Worm (Caenorhabditis elegans) whole organism, L4 larva: ENCODE measurements around the gene K05F1.6.

ENCODE experiments used
- F26F4.8 ChIP-seq: fragments of 200-800 bp; sonication (Bioruptor generic); conservative IDR thresholded peaks from 2 replicates; pipeline ENCODE4 v1.3.6; 2022; ENCODE audit warnings: missing genetic modification characterization, missing compliant biosample characterization
- F37D6.2 ChIP-seq: sonication (generic microtip); optimal IDR thresholded peaks from 2 replicates; lab custom pipeline; 2016; ENCODE audit warnings: mild to moderate bottlenecking, missing genetic modification characterization, missing compliant biosample characterization
- Y105C5A.15 ChIP-seq: fragments of 200-800 bp; sonication (Bioruptor generic); IDR thresholded peaks from 2 replicates; pipeline ENCODE4 v1.3.6; 2022; ENCODE audit warnings: missing genetic modification characterization, missing compliant biosample characterization
- Y5F2A.4 ChIP-seq: fragments of 200-800 bp; sonication (Bioruptor generic); optimal IDR thresholded peaks from 2 replicates; lab custom pipeline; 2018; ENCODE audit warnings: mild to moderate bottlenecking, missing genetic modification characterization, missing compliant biosample characterization
- Y75B8A.6 ChIP-seq: fragments of 200-800 bp; sonication (Bioruptor generic); IDR thresholded peaks from 2 replicates; pipeline ENCODE4 v1.3.6; 2022; ENCODE audit warnings: missing genetic modification reagents, missing genetic modification characterization, missing compliant biosample characterization
- ZK337.2 ChIP-seq: fragments of 200-800 bp; sonication (Bioruptor generic); IDR thresholded peaks from 2 replicates; pipeline ENCODE4 v1.3.6; 2022; ENCODE audit warnings: missing genetic modification reagents, missing genetic modification characterization, missing compliant biosample characterization
- aha-1 ChIP-seq: fragments of 150-350 bp; peaks from one replicate; lab custom pipeline; 2014; ENCODE audit warnings: missing biosample characterization, missing genetic modification characterization
- ama-1 ChIP-seq: fragments of 150-350 bp; optimal IDR thresholded peaks from 2 replicates; lab custom pipeline; 2014; ENCODE audit warnings: inconsistent platforms, mixed read lengths
- ceh-44 ChIP-seq: fragments of 200-800 bp; sonication (Bioruptor generic); IDR thresholded peaks from 2 replicates; pipeline ENCODE4 v1.3.6; 2022; ENCODE audit warnings: missing genetic modification reagents, missing genetic modification characterization, missing compliant biosample characterization
- ceh-62 ChIP-seq: sonication (generic microtip); optimal IDR thresholded peaks from 2 replicates; lab custom pipeline; 2017; ENCODE audit warnings: missing biosample characterization, missing genetic modification characterization
- cey-2 ChIP-seq: sonication (generic microtip); optimal IDR thresholded peaks from 3 replicates; lab custom pipeline; 2017; ENCODE audit warnings: missing genetic modification characterization, mild to moderate bottlenecking, missing compliant biosample characterization, antibody characterized with exemption, borderline replicate concordance; ENCODE audit not compliant: insufficient read depth
- daf-16 ChIP-seq, 3 experiments: sonication (generic microtip); optimal IDR thresholded peaks; 2 replicates each; lab custom pipeline; 2016 to 2017; ENCODE audit warnings: missing genetic modification characterization in 3 of 3, missing genetic modification reagents in 3 of 3, mild to moderate bottlenecking in 2 of 3, missing compliant biosample characterization in 2 of 3, missing biosample characterization in 1 of 3, moderate library complexity in 1 of 3
- daf-19 ChIP-seq: fragments of 200-800 bp; sonication (Bioruptor generic); conservative IDR thresholded peaks from 2 replicates; pipeline ENCODE4 v1.3.6; 2022; ENCODE audit warnings: missing genetic modification characterization, missing compliant biosample characterization
- dpl-1 ChIP-seq: fragments of 150-350 bp; optimal IDR thresholded peaks from 2 replicates; lab custom pipeline; 2014; ENCODE audit warnings: missing biosample characterization, missing genetic modification reagents, missing genetic modification characterization
- duxl-1 ChIP-seq: sonication (generic microtip); optimal IDR thresholded peaks from 2 replicates; lab custom pipeline; 2016; ENCODE audit warnings: mild to moderate bottlenecking, missing genetic modification characterization, moderate library complexity, missing compliant biosample characterization; ENCODE audit not compliant: poor library complexity
- egl-27 ChIP-seq: sonication (generic microtip); optimal IDR thresholded peaks from 3 replicates; lab custom pipeline; 2017; ENCODE audit warnings: missing biosample characterization, missing genetic modification reagents, missing genetic modification characterization
- egl-43 ChIP-seq: fragments of 200-800 bp; sonication (Bioruptor generic); IDR thresholded peaks from 2 replicates; pipeline ENCODE4 v1.3.6; 2022; ENCODE audit warnings: missing genetic modification reagents, missing genetic modification characterization, missing compliant biosample characterization
- fos-1 ChIP-seq: fragments of 150-350 bp; optimal IDR thresholded peaks from 2 replicates; lab custom pipeline; 2014; ENCODE audit warnings: missing biosample characterization, missing genetic modification characterization
- hif-1 ChIP-seq, 2 experiments: sonication (generic microtip); optimal IDR thresholded peaks; 2 replicates each; lab custom pipeline; 2016 to 2017; ENCODE audit warnings: missing compliant biosample characterization in 2 of 2, missing genetic modification characterization in 2 of 2, missing genetic modification reagents in 2 of 2, missing genotype in 2 of 2, mild to moderate bottlenecking in 1 of 2
- hlh-11 ChIP-seq: fragments of 200-800 bp; sonication (Bioruptor generic); optimal IDR thresholded peaks from 2 replicates; lab custom pipeline; 2018; ENCODE audit warnings: mild to moderate bottlenecking, missing genetic modification characterization, missing compliant biosample characterization
- hmg-1.1 ChIP-seq: fragments of 200-800 bp; sonication (Bioruptor generic); IDR thresholded peaks from 2 replicates; pipeline ENCODE4 v1.3.6; 2022; ENCODE audit warnings: missing genetic modification reagents, missing genetic modification characterization, missing compliant biosample characterization
- lin-1 ChIP-seq: fragments of 200-800 bp; sonication (Bioruptor generic); IDR thresholded peaks from 2 replicates; pipeline ENCODE4 v1.3.6; 2022; ENCODE audit warnings: missing genetic modification reagents, missing genetic modification characterization, missing compliant biosample characterization
- lin-13 ChIP-seq: fragments of 150-350 bp; optimal IDR thresholded peaks from 2 replicates; lab custom pipeline; 2014; ENCODE audit warnings: missing biosample characterization, missing genetic modification reagents, missing genetic modification characterization
- lin-15B ChIP-seq: fragments of 150-350 bp; sonication (generic microtip); optimal IDR thresholded peaks from 3 replicates; lab custom pipeline; 2014; ENCODE audit warnings: missing biosample characterization, missing genetic modification characterization
- lin-38 ChIP-seq: fragments of 200-800 bp; sonication (Bioruptor generic); IDR thresholded peaks from 2 replicates; pipeline ENCODE4 v1.3.6; 2022; ENCODE audit warnings: missing genetic modification reagents, missing genetic modification characterization, missing compliant biosample characterization
- lin-39 ChIP-seq: fragments of 150-350 bp; optimal IDR thresholded peaks from 2 replicates; lab custom pipeline; 2014; ENCODE audit warnings: missing biosample characterization, missing genetic modification reagents, missing genetic modification characterization
- lsy-2 ChIP-seq, 2 experiments: fragments of 150-350 bp in 1 of 2; sonication (generic microtip) in 1 of 2; optimal IDR thresholded peaks; 2 replicates each; lab custom pipeline; 2014 to 2017; ENCODE audit warnings: missing biosample characterization in 2 of 2, missing genetic modification characterization in 2 of 2
- mes-2 ChIP-seq: sonication (generic microtip); optimal IDR thresholded peaks from 2 replicates; lab custom pipeline; 2016; ENCODE audit warnings: missing genotype, mild to moderate bottlenecking, missing genetic modification characterization, missing compliant biosample characterization; ENCODE audit not compliant: poor library complexity, severe bottlenecking
- mxl-3 ChIP-seq: fragments of 200-800 bp; sonication (Bioruptor generic); optimal IDR thresholded peaks from 2 replicates; lab custom pipeline; 2018; ENCODE audit warnings: mild to moderate bottlenecking, missing genetic modification characterization, missing compliant biosample characterization
- nhr-25 ChIP-seq: sonication (generic microtip); optimal IDR thresholded peaks from 2 replicates; lab custom pipeline; 2017; ENCODE audit warnings: missing genetic modification characterization, mild to moderate bottlenecking, missing compliant biosample characterization, antibody characterized with exemption, moderate library complexity, borderline replicate concordance; ENCODE audit not compliant: insufficient read depth
- nhr-41 ChIP-seq: fragments of 200-800 bp; sonication (Bioruptor generic); IDR thresholded peaks from 2 replicates; pipeline ENCODE4 v1.3.6; 2022; ENCODE audit warnings: missing genetic modification reagents, missing genetic modification characterization, missing compliant biosample characterization
- nhr-42 ChIP-seq: fragments of 200-800 bp; sonication (Bioruptor generic); IDR thresholded peaks from 2 replicates; pipeline ENCODE4 v1.3.6; 2022; ENCODE audit warnings: missing genetic modification characterization, missing compliant biosample characterization
- nhr-76 ChIP-seq: fragments of 150-350 bp; optimal IDR thresholded peaks from 2 replicates; lab custom pipeline; 2014; ENCODE audit warnings: missing biosample characterization, missing genetic modification characterization
- pha-4 ChIP-seq, 2 experiments: fragments of 150-350 bp in 1 of 2; fragments of 200-800 bp in 1 of 2; sonication (Bioruptor generic) in 1 of 2; IDR thresholded peaks in 1 of 2; optimal IDR thresholded peaks in 1 of 2; 2 replicates each; pipeline versions ENCODE4 v1.3.6 to Lab custom; 2014 to 2022; ENCODE audit warnings: missing genetic modification characterization in 2 of 2, missing genetic modification reagents in 2 of 2, missing biosample characterization in 1 of 2, missing compliant biosample characterization in 1 of 2
- saeg-2 ChIP-seq: fragments of 200-800 bp; sonication (Bioruptor generic); IDR thresholded peaks from 2 replicates; pipeline ENCODE4 v1.3.6; 2022; ENCODE audit warnings: missing genetic modification reagents, missing genetic modification characterization, missing compliant biosample characterization
- skn-1 ChIP-seq: fragments of 150-350 bp; optimal IDR thresholded peaks from 2 replicates; lab custom pipeline; 2014; ENCODE audit warnings: missing biosample characterization, missing genetic modification characterization
- snpc-1.2 ChIP-seq: fragments of 200-800 bp; sonication (Bioruptor generic); IDR thresholded peaks from 2 replicates; pipeline ENCODE4 v1.3.6; 2022; ENCODE audit warnings: missing genetic modification reagents, missing genetic modification characterization, missing compliant biosample characterization
- snpc-4 ChIP-seq: fragments of 150-350 bp; optimal IDR thresholded peaks from 2 replicates; lab custom pipeline; 2014; ENCODE audit warnings: missing biosample characterization, missing genetic modification characterization
- spr-3 ChIP-seq: fragments of 200-800 bp; sonication (Bioruptor generic); optimal IDR thresholded peaks from 2 replicates; lab custom pipeline; 2018; ENCODE audit warnings: mild to moderate bottlenecking, missing genetic modification characterization, missing compliant biosample characterization
- tra-1 ChIP-seq: fragments of 200-800 bp; sonication (Bioruptor generic); IDR thresholded peaks from 2 replicates; pipeline ENCODE4 v1.3.6; 2022; ENCODE audit warnings: missing genetic modification reagents, missing genetic modification characterization, missing compliant biosample characterization
- unc-39 ChIP-seq: sonication (generic microtip); optimal IDR thresholded peaks from 2 replicates; lab custom pipeline; 2017; ENCODE audit warnings: missing biosample characterization, missing genetic modification characterization
- vab-7 ChIP-seq: fragments of 200-800 bp; sonication (Bioruptor generic); IDR thresholded peaks from 2 replicates; pipeline ENCODE4 v1.3.6; 2022; ENCODE audit warnings: missing genetic modification reagents, missing genetic modification characterization, missing compliant biosample characterization
- zag-1 ChIP-seq: fragments of 150-350 bp; optimal IDR thresholded peaks from 2 replicates; lab custom pipeline; 2014; ENCODE audit warnings: missing biosample characterization, missing genetic modification characterization
- zfp-3 ChIP-seq: fragments of 200-800 bp; sonication (Bioruptor generic); conservative IDR thresholded peaks from 2 replicates; pipeline ENCODE4 v1.3.6; 2022; ENCODE audit warnings: missing genetic modification reagents, missing genetic modification characterization, missing compliant biosample characterization
- zip-2 ChIP-seq: fragments of 150-350 bp; optimal IDR thresholded peaks from 2 replicates; lab custom pipeline; 2014; ENCODE audit warnings: missing biosample characterization, missing genetic modification characterization
- ztf-7 ChIP-seq: fragments of 150-350 bp; optimal IDR thresholded peaks from 2 replicates; lab custom pipeline; 2014; ENCODE audit warnings: missing biosample characterization, missing genetic modification characterization

K05F1.6 gene

ce11 chrII:5781935-5782921 is at the start of gene K05F1.6:
K05F1.6 (plus strand) TSS chrII:5782520.
- TF ChIP-seq ceh-44 (peak; percentile 100), ZK337.2 (peak; percentile 56; the same call in 1 of the 2 replicates), snpc-4 (tag; lab: Kevin White, UChicago) (no peak), cey-2 (tag; lab: Kevin White, UChicago) (no peak), daf-16 (GFP tag; optimal IDR thresholded peaks at IDR 0.05; lab: Kevin White, UChicago) (peak; percentile 75 to 88), daf-16 (tag; optimal IDR thresholded peaks at IDR 0.05; lab: Kevin White, UChicago) (peak; percentile 50), fos-1 (tag; lab: Kevin White, UChicago) (no peak), vab-7 (GFP tag; lab: Robert Waterston, UW) (peak; percentile 88), egl-43 (no peak; the same call in 1 of the 2 replicates), ztf-7 (no peak), nhr-76 (tag; lab: Kevin White, UChicago) (no peak), saeg-2 (GFP tag; lab: Robert Waterston, UW) (peak; percentile 81; the same call in 1 of the 2 replicates), F26F4.8 (GFP tag; lab: Robert Waterston, UW) (peak; percentile 54; the same call in 1 of the 2 replicates), zag-1 (tag; lab: Kevin White, UChicago) (no peak), Y5F2A.4 (GFP tag; lab: Kevin White, UChicago) (peak; percentile 83), aha-1 (tag; lab: Kevin White, UChicago) (peak; percentile 96), unc-39 (tag; lab: Kevin White, UChicago) (no peak), dpl-1 (peak; percentile 12), mes-2 (tag; lab: Kevin White, UChicago) (peak; percentile 79), spr-3 (GFP tag; lab: Kevin White, UChicago) (peak; percentile 84), Y75B8A.6 (GFP tag; lab: Robert Waterston, UW) (no peak), zip-2 (tag; lab: Kevin White, UChicago) (peak; percentile 42), lin-13 (GFP tag; lab: Kevin White, UChicago) (peak; percentile 65), ama-1 (lab: Kevin White, UChicago) (no peak), lsy-2 (tag; optimal IDR thresholded peaks at IDR 0.05; lab: Kevin White, UChicago) (peak in 1 of 2 experiments; percentile 54), ceh-62 (no peak), lin-38 (GFP tag; lab: Robert Waterston, UW) (peak; percentile 79), Y105C5A.15 (GFP tag; lab: Robert Waterston, UW) (0 out of 2 replicates have a peak, but pooled peaks have one; percentile 38), lin-1 (GFP tag; lab: Robert Waterston, UW) (peak; percentile 82; the same call in 1 of the 2 replicates), nhr-41 (GFP tag; lab: Robert Waterston, UW) (peak; percentile 81), hif-1 (tag; optimal IDR thresholded peaks at IDR 0.05; lab: Kevin White, UChicago) (peak in 1 of 2 experiments; percentile 12), skn-1 (tag; lab: Kevin White, UChicago) (no peak), duxl-1 (tag; lab: Kevin White, UChicago) (peak; percentile 79), snpc-1.2 (GFP tag; lab: Robert Waterston, UW) (peak; percentile 85), tra-1 (GFP tag; lab: Robert Waterston, UW) (peak; percentile 88), F37D6.2 (tag; lab: Kevin White, UChicago) (peak; percentile 31), hmg-1.1 (GFP tag; lab: Robert Waterston, UW) (peak; percentile 66), egl-27 (tag; lab: Kevin White, UChicago) (no peak), daf-19 (GFP tag; lab: Robert Waterston, UW) (no peak), nhr-25 (no peak), pha-4 (GFP tag; IDR thresholded peaks at IDR 0.05; lab: Robert Waterston, UW) (peak; percentile 85; the same call in 1 of the 2 replicates), pha-4 (tag; optimal IDR thresholded peaks at IDR 0.05; lab: Kevin White, UChicago) (no peak), zfp-3 (GFP tag; lab: Robert Waterston, UW) (peak; percentile 80; the same call in 1 of the 2 replicates), nhr-42 (GFP tag; lab: Robert Waterston, UW) (peak; percentile 63; the same call in 1 of the 2 replicates), hlh-11 (tag; lab: Kevin White, UChicago) (peak; percentile 61), mxl-3 (GFP tag; lab: Kevin White, UChicago) (peak; percentile 57), lin-15B (no peak), lin-39 (no peak)
